Fruit fly (Drosophila melanogaster) whole organism, embryonic: Measurements from ENCODE around the gene CG9395.

Source experiments
- Ada2b ChIP-seq: fragments of 200-800 bp; sonication (Bioruptor generic); IDR thresholded peaks from 2 replicates; pipeline ENCODE4 v1.3.6; 2022; ENCODE audit warnings: missing biosample characterization, missing genetic modification characterization
- Atf6 ChIP-seq: fragments of 200-800 bp; sonication (Bioruptor generic); IDR thresholded peaks from 2 replicates; pipeline ENCODE4 v1.3.6; 2022; ENCODE audit warnings: missing biosample characterization, missing genetic modification characterization
- CG10147 ChIP-seq: fragments of 200-800 bp; sonication (Bioruptor generic); optimal IDR thresholded peaks from 2 replicates; lab custom pipeline; 2019; ENCODE audit warnings: missing biosample characterization, mild to moderate bottlenecking, missing genetic modification characterization, moderate library complexity
- CG10565 ChIP-seq: fragments of 200-800 bp; sonication (Bioruptor generic); optimal IDR thresholded peaks from 3 replicates; lab custom pipeline; 2016; ENCODE audit warnings: missing biosample characterization, mild to moderate bottlenecking, missing genetic modification characterization
- CG11695 ChIP-seq: fragments of 200-800 bp; sonication (Bioruptor generic); IDR thresholded peaks from 3 replicates; pipeline ENCODE4 v1.3.6; 2022; ENCODE audit warnings: missing biosample characterization, missing genetic modification characterization
- CG1233 ChIP-seq: fragments of 200-800 bp; sonication (Bioruptor generic); optimal IDR thresholded peaks from 4 replicates; lab custom pipeline; 2018; ENCODE audit warnings: missing biosample characterization, mild to moderate bottlenecking, missing genetic modification characterization
- CG12769 ChIP-seq: fragments of 200-800 bp; sonication (Bioruptor generic); optimal IDR thresholded peaks from 2 replicates; lab custom pipeline; 2019; ENCODE audit warnings: missing biosample characterization, mild to moderate bottlenecking, missing genetic modification characterization, moderate library complexity
- CG1603 ChIP-seq: fragments of 200-800 bp; sonication (Bioruptor generic); optimal IDR thresholded peaks from 2 replicates; lab custom pipeline; 2019; ENCODE audit warnings: missing biosample characterization, mild to moderate bottlenecking, missing genetic modification characterization, moderate library complexity
- CG17802 ChIP-seq: fragments of 200-800 bp; sonication (Bioruptor generic); optimal IDR thresholded peaks from 2 replicates; lab custom pipeline; 2018; ENCODE audit warnings: missing biosample characterization, mild to moderate bottlenecking, missing genetic modification characterization, moderate library complexity
- CG18764 ChIP-seq: fragments of 200-800 bp; sonication (Bioruptor generic); optimal IDR thresholded peaks from 3 replicates; lab custom pipeline; 2016; ENCODE audit warnings: missing biosample characterization, missing genetic modification characterization
- CG2116 ChIP-seq: fragments of 200-800 bp; sonication (Bioruptor generic); optimal IDR thresholded peaks from 3 replicates; lab custom pipeline; 2018; ENCODE audit warnings: missing biosample characterization, mild to moderate bottlenecking, missing genetic modification characterization
- CG2199 ChIP-seq: fragments of 200-800 bp; sonication (Bioruptor generic); IDR thresholded peaks from 3 replicates; pipeline ENCODE4 v1.3.6; 2022; ENCODE audit warnings: missing biosample characterization, missing genetic modification characterization
- CG32767 ChIP-seq: fragments of 200-800 bp; sonication (Bioruptor generic); IDR thresholded peaks from 2 replicates; pipeline ENCODE4 v1.3.6; 2022; ENCODE audit warnings: missing biosample characterization, missing genetic modification characterization
- CG33557 ChIP-seq: fragments of 200-800 bp; sonication (Bioruptor generic); optimal IDR thresholded peaks from 2 replicates; lab custom pipeline; 2019; ENCODE audit warnings: missing biosample characterization, mild to moderate bottlenecking, missing genetic modification characterization, moderate library complexity
- CG34376 ChIP-seq: fragments of 200-800 bp; sonication (Bioruptor generic); optimal IDR thresholded peaks from 2 replicates; lab custom pipeline; 2018; ENCODE audit warnings: missing biosample characterization, mild to moderate bottlenecking, missing genetic modification characterization
- CG3847 ChIP-seq: fragments of 200-800 bp; sonication (Bioruptor generic); IDR thresholded peaks from 2 replicates; pipeline ENCODE4 v1.3.6; 2022; ENCODE audit warnings: missing biosample characterization, missing genetic modification characterization
- CG3995 ChIP-seq: fragments of 200-800 bp; sonication (Bioruptor generic); optimal IDR thresholded peaks from 3 replicates; lab custom pipeline; 2016; ENCODE audit warnings: missing biosample characterization, missing genetic modification characterization
- CG6175 ChIP-seq: fragments of 200-800 bp; sonication (Bioruptor generic); IDR thresholded peaks from 3 replicates; pipeline ENCODE4 v1.3.6; 2022; ENCODE audit warnings: missing biosample characterization, missing genetic modification characterization
- CG6813 ChIP-seq: fragments of 200-800 bp; sonication (Bioruptor generic); optimal IDR thresholded peaks from 2 replicates; lab custom pipeline; 2017; ENCODE audit warnings: missing biosample characterization, missing genetic modification characterization, mild to moderate bottlenecking, moderate library complexity, missing genetic modification reagents
- CG7786 ChIP-seq: fragments of 200-800 bp; sonication (Bioruptor generic); optimal IDR thresholded peaks from 2 replicates; lab custom pipeline; 2016; ENCODE audit warnings: missing biosample characterization, missing genetic modification characterization
- CG8478 ChIP-seq: fragments of >200 bp; optimal IDR thresholded peaks from 2 replicates; lab custom pipeline; 2018
- CG9437 ChIP-seq: fragments of 200-800 bp; sonication (Bioruptor generic); optimal IDR thresholded peaks from 2 replicates; lab custom pipeline; 2018; ENCODE audit warnings: missing biosample characterization, mild to moderate bottlenecking, missing genetic modification characterization
- CoRest ChIP-seq: fragments of 200-800 bp; sonication (Bioruptor generic); optimal IDR thresholded peaks from 3 replicates; lab custom pipeline; 2018; ENCODE audit warnings: missing biosample characterization, mild to moderate bottlenecking, missing genetic modification characterization, moderate library complexity
- Dek ChIP-seq: fragments of 200-800 bp; sonication (Bioruptor generic); optimal IDR thresholded peaks from 3 replicates; lab custom pipeline; 2019; ENCODE audit warnings: missing biosample characterization, mild to moderate bottlenecking, missing genetic modification characterization, moderate library complexity
- Dip2 ChIP-seq: fragments of 200-800 bp; sonication (Bioruptor generic); IDR thresholded peaks from 2 replicates; pipeline ENCODE4 v1.3.6; 2022; ENCODE audit warnings: missing biosample characterization, missing genetic modification characterization
- E2f1 ChIP-seq: fragments of 200-800 bp; sonication (Bioruptor generic); IDR thresholded peaks from 2 replicates; pipeline ENCODE4 v1.3.6; 2022; ENCODE audit warnings: missing biosample characterization, missing genetic modification characterization
- Fer3 ChIP-seq: fragments of 200-800 bp; sonication (Bioruptor generic); optimal IDR thresholded peaks from 2 replicates; lab custom pipeline; 2018; ENCODE audit warnings: missing biosample characterization, mild to moderate bottlenecking, missing genetic modification characterization, moderate library complexity
- HLH3B ChIP-seq: fragments of 200-800 bp; sonication (Bioruptor generic); IDR thresholded peaks from 2 replicates; pipeline ENCODE4 v1.3.6; 2022; ENCODE audit warnings: missing biosample characterization, missing genetic modification characterization
- Max ChIP-seq: fragments of 200-800 bp; sonication (Bioruptor generic); optimal IDR thresholded peaks from 2 replicates; lab custom pipeline; 2016; ENCODE audit warnings: missing biosample characterization, mild to moderate bottlenecking, missing genetic modification characterization
- Med ChIP-seq: fragments of 200-800 bp; sonication (Bioruptor generic); peaks from one replicate; lab custom pipeline; 2016; ENCODE audit warnings: missing biosample characterization, missing genetic modification characterization, mild to moderate bottlenecking, inconsistent platforms, moderate library complexity
- Nf-YB ChIP-seq: fragments of 200-800 bp; sonication (Bioruptor generic); optimal IDR thresholded peaks from 3 replicates; lab custom pipeline; 2019; ENCODE audit warnings: missing biosample characterization, mild to moderate bottlenecking, missing genetic modification characterization, moderate library complexity
- aop ChIP-seq: fragments of 200-800 bp; sonication (Bioruptor generic); IDR thresholded peaks from 2 replicates; pipeline ENCODE4 v1.3.6; 2022; ENCODE audit warnings: missing biosample characterization, missing genetic modification characterization
- ap ChIP-seq: fragments of 200-800 bp; sonication (Bioruptor generic); IDR thresholded peaks from 2 replicates; pipeline ENCODE4 v1.3.6; 2022; ENCODE audit warnings: missing biosample characterization, missing genetic modification characterization
- chm ChIP-seq: fragments of 200-800 bp; sonication (Bioruptor generic); IDR thresholded peaks from 2 replicates; pipeline ENCODE4 v1.3.6; 2022; ENCODE audit warnings: missing biosample characterization, missing genetic modification characterization
- chn ChIP-seq: fragments of 200-800 bp; sonication (Bioruptor generic); optimal IDR thresholded peaks from 2 replicates; lab custom pipeline; 2016; ENCODE audit warnings: missing biosample characterization, missing genetic modification characterization
- esg ChIP-seq: fragments of 200-800 bp; sonication (Bioruptor generic); conservative IDR thresholded peaks from 2 replicates; pipeline ENCODE4 v1.3.6; 2022; ENCODE audit warnings: missing biosample characterization, missing genetic modification characterization
- fd102C ChIP-seq: fragments of 200-800 bp; sonication (Bioruptor generic); optimal IDR thresholded peaks from 2 replicates; lab custom pipeline; 2018; ENCODE audit warnings: missing biosample characterization, mild to moderate bottlenecking, missing genetic modification characterization, moderate library complexity
- fru ChIP-seq: fragments of >200 bp; optimal IDR thresholded peaks from 2 replicates; lab custom pipeline; 2017
- gem ChIP-seq: fragments of 200-800 bp; sonication (Bioruptor generic); optimal IDR thresholded peaks from 2 replicates; lab custom pipeline; 2019; ENCODE audit warnings: missing biosample characterization, mild to moderate bottlenecking, missing genetic modification characterization, moderate library complexity
- gsb ChIP-seq: fragments of 200-800 bp; sonication (Bioruptor generic); IDR thresholded peaks from 2 replicates; pipeline ENCODE4 v1.3.6; 2022; ENCODE audit warnings: missing biosample characterization, missing genetic modification characterization
- insv ChIP-seq, 2 experiments: fragments of 200-800 bp; sonication (Bioruptor generic); optimal IDR thresholded peaks; 3 replicates each; lab custom pipeline; 2016 to 2018; ENCODE audit warnings: missing biosample characterization in 2 of 2, missing genetic modification characterization in 2 of 2
- klu ChIP-seq: fragments of 200-800 bp; sonication (Bioruptor generic); IDR thresholded peaks from 2 replicates; pipeline ENCODE4 v1.3.6; 2022; ENCODE audit warnings: missing biosample characterization, missing genetic modification characterization
- lilli ChIP-seq: fragments of 200-800 bp; sonication (Bioruptor generic); optimal IDR thresholded peaks from 3 replicates; lab custom pipeline; 2016; ENCODE audit warnings: missing biosample characterization, missing genetic modification characterization
- nerfin-2 ChIP-seq: fragments of 200-800 bp; sonication (Bioruptor generic); IDR thresholded peaks from 2 replicates; pipeline ENCODE4 v1.3.6; 2022; ENCODE audit warnings: missing biosample characterization, missing genetic modification characterization; ENCODE audit not compliant: partially characterized antibody
- odd ChIP-seq: fragments of 200-800 bp; sonication (Bioruptor generic); optimal IDR thresholded peaks from 2 replicates; lab custom pipeline; 2017; ENCODE audit warnings: missing biosample characterization, mild to moderate bottlenecking, missing genetic modification characterization
- row ChIP-seq: fragments of 200-800 bp; sonication (Bioruptor generic); IDR thresholded peaks from 3 replicates; pipeline ENCODE4 v1.3.6; 2022; ENCODE audit warnings: missing biosample characterization, missing genetic modification characterization
- sob ChIP-seq: fragments of 200-800 bp; sonication (Bioruptor generic); IDR thresholded peaks from 2 replicates; pipeline ENCODE4 v1.3.6; 2022; ENCODE audit warnings: missing biosample characterization, missing genetic modification characterization
- trem ChIP-seq: fragments of 200-800 bp; optimal IDR thresholded peaks from 3 replicates; lab custom pipeline; 2019; ENCODE audit warnings: missing biosample characterization, mild to moderate bottlenecking, missing genetic modification characterization, moderate library complexity
- unc-4 ChIP-seq: fragments of 200-800 bp; sonication (Bioruptor generic); IDR thresholded peaks from 2 replicates; pipeline ENCODE4 v1.3.6; 2022; ENCODE audit warnings: missing biosample characterization, missing genetic modification characterization; ENCODE audit not compliant: partially characterized antibody
- unpg ChIP-seq: fragments of 200-800 bp; sonication (Bioruptor generic); optimal IDR thresholded peaks from 3 replicates; lab custom pipeline; 2018; ENCODE audit warnings: missing biosample characterization, mild to moderate bottlenecking, missing genetic modification characterization, moderate library complexity
- wdn ChIP-seq: fragments of 200-800 bp; sonication (Bioruptor generic); IDR thresholded peaks from 2 replicates; pipeline ENCODE4 v1.3.6; 2022; ENCODE audit warnings: missing biosample characterization, missing genetic modification characterization

CG9395 gene

DNA sequence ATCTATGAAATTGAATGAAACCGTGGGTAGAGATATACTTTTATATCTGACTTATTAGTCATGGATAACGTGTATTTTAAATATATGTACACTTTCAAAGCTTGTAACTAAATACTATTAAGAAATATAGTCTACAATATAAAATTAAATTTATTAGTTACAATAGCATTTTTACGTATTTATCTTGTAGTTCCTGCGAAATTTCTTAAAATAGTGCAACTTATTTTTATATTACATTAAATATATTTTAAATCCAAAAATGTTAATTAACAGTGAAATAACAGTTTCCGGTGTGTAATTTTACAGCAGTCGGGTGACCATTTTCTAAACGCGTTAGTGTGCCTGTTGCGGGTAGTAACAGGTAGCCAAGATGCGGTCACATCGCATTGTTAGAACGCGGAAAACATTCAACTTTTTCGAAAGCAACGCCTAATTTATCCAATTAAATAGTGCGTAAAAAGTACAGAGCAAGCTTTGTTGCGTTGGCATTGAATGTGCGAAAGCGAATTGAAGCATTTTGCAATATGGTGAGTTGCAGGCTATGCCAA is 43.8 kb upstream of the CG9395 start, which contains the start of the genes CG10859 and CG7110:
CG10859 (minus strand) TSS at position 51 of the 548 bp plus-strand sequence.
CG7110 (plus strand) TSS at position 378 of the 548 bp plus-strand sequence.
- no peak for TF ChIP-seq gsb (GFP tag; lab: Robert Waterston, UW)
- no peak for TF ChIP-seq Ada2b
- no peak for TF ChIP-seq fru (lab: Kevin White, UChicago)
- TF ChIP-seq row (GFP tag; lab: Robert Waterston, UW) = 0 out of 3 replicates have a peak, but pooled peaks have one; percentile 16
- TF ChIP-seq sob (GFP tag; lab: Robert Waterston, UW) = no peak
- TF ChIP-seq aop (GFP tag; lab: Robert Waterston, UW) = 0 out of 2 replicates have a peak, but pooled peaks have one; percentile 9
- no peak for TF ChIP-seq nerfin-2 (GFP tag; lab: Robert Waterston, UW)
- TF ChIP-seq CG6813 (GFP tag; lab: Kevin White, UChicago) = peak; percentile 29
- TF ChIP-seq CG11695 (GFP tag; lab: Robert Waterston, UW) = no peak
- no peak for TF ChIP-seq klu (GFP tag; lab: Robert Waterston, UW)
- no peak for TF ChIP-seq esg (GFP tag; lab: Robert Waterston, UW)
- no peak for TF ChIP-seq chn
- TF ChIP-seq lilli (GFP tag; lab: Kevin White, UChicago) = no peak
- no peak for TF ChIP-seq CG8478
- TF ChIP-seq CG12769 (tag; lab: Kevin White, UChicago) = no peak
- no peak for TF ChIP-seq CG10565 (GFP tag; lab: Kevin White, UChicago)
- TF ChIP-seq CG3847 (GFP tag; lab: Robert Waterston, UW) = peak; percentile 54; the same call in 1 of the 2 replicates
- TF ChIP-seq CG32767 (GFP tag; lab: Robert Waterston, UW) = no peak
- peak; percentile 64 for TF ChIP-seq CoRest
- TF ChIP-seq trem (tag; lab: Kevin White, UChicago) = peak; percentile 56
- peak; percentile 20 for TF ChIP-seq CG18764 (GFP tag; lab: Kevin White, UChicago)
- TF ChIP-seq HLH3B = 0 out of 2 replicates have a peak, but pooled peaks have one; percentile 19
- TF ChIP-seq Max (GFP tag; lab: Kevin White, UChicago) = peak; percentile 59
- TF ChIP-seq insv (GFP tag; optimal IDR thresholded peaks at IDR 0.05; lab: Kevin White, UChicago) = peak in 1 of 2 experiments; percentile 50
- peak; percentile 65; the same call in 1 of the 2 replicates for TF ChIP-seq chm (GFP tag; lab: Robert Waterston, UW)
- no peak for TF ChIP-seq CG6175 (GFP tag; lab: Robert Waterston, UW)
- peak; percentile 7 for TF ChIP-seq fd102C (GFP tag; lab: Kevin White, UChicago)
- peak; percentile 10 for TF ChIP-seq Nf-YB
- TF ChIP-seq wdn = no peak
- peak; percentile 37 for TF ChIP-seq CG10147 (GFP tag; lab: Kevin White, UChicago)
- peak; percentile 40 for TF ChIP-seq CG2116
- TF ChIP-seq CG3995 (GFP tag; lab: Kevin White, UChicago) = peak; percentile 13
- TF ChIP-seq ap (GFP tag; lab: Robert Waterston, UW) = no peak
- TF ChIP-seq E2f1 (GFP tag; lab: Robert Waterston, UW) = no peak
- no peak for TF ChIP-seq Dip2 (GFP tag; lab: Robert Waterston, UW)
- TF ChIP-seq Med (GFP tag; lab: Kevin White, UChicago) = peak; percentile 91
- no peak for TF ChIP-seq CG17802
- no peak for TF ChIP-seq CG9437 (GFP tag; lab: Kevin White, UChicago)
- TF ChIP-seq odd (GFP tag; lab: Kevin White, UChicago) = peak; percentile 60
- TF ChIP-seq Dek (tag; lab: Kevin White, UChicago) = no peak
- no peak for TF ChIP-seq CG7786 (GFP tag; lab: Kevin White, UChicago)
- peak; percentile 25 for TF ChIP-seq gem (tag; lab: Kevin White, UChicago)
- TF ChIP-seq CG2199 (GFP tag; lab: Robert Waterston, UW) = no peak
- peak; percentile 81 for TF ChIP-seq CG1603 (tag; lab: Kevin White, UChicago)
- peak; percentile 63 for TF ChIP-seq Fer3 (tag; lab: Kevin White, UChicago)
- peak; percentile 32 for TF ChIP-seq CG33557 (GFP tag; lab: Kevin White, UChicago)
- peak; percentile 59 for TF ChIP-seq unpg
- peak; percentile 56 for TF ChIP-seq CG34376 (GFP tag; lab: Kevin White, UChicago)
- TF ChIP-seq unc-4 = no peak
- TF ChIP-seq CG1233 (GFP tag; lab: Kevin White, UChicago) = peak; percentile 56
- TF ChIP-seq Atf6 = peak; percentile 42; the same call in 1 of the 2 replicates
